Worm (Caenorhabditis elegans) whole organism, early embryonic: Measurements from ENCODE around the gene F13E6.1.

Experiments used
- ama-1 ChIP-seq: fragments of 150-350 bp; optimal IDR thresholded peaks from 2 replicates; lab custom pipeline; 2014
- ceh-36 ChIP-seq: sonication (generic microtip); optimal IDR thresholded peaks from 2 replicates; lab custom pipeline; 2016; ENCODE audit warnings: missing genetic modification characterization, inconsistent platforms, missing compliant biosample characterization
- flt-1 ChIP-seq: fragments of 200-800 bp; sonication (Bioruptor generic); IDR thresholded peaks from 2 replicates; pipeline ENCODE4 v1.3.6; 2022; ENCODE audit warnings: missing genetic modification characterization, missing compliant biosample characterization
- scrt-1 ChIP-seq: fragments of 200-800 bp; sonication (Bioruptor generic); IDR thresholded peaks from 2 replicates; pipeline ENCODE4 v1.3.6; 2022; ENCODE audit warnings: missing genetic modification characterization, missing compliant biosample characterization
- sea-1 ChIP-seq: fragments of 200-800 bp; sonication (Bioruptor generic); conservative IDR thresholded peaks from 2 replicates; pipeline ENCODE4 v1.3.6; 2022; ENCODE audit warnings: missing genetic modification characterization, missing compliant biosample characterization
- tbx-11 ChIP-seq: fragments of 200-800 bp; sonication (Bioruptor generic); IDR thresholded peaks from 2 replicates; pipeline ENCODE4 v1.3.6; 2022; ENCODE audit warnings: missing genetic modification characterization, missing compliant biosample characterization

- TF ChIP-seq tbx-11, result no peak
- TF ChIP-seq scrt-1, result no peak
- TF ChIP-seq ama-1 (lab: Kevin White, UChicago), result no peak
- 0 out of 2 replicates have a peak, but pooled peaks have one; percentile 25 for TF ChIP-seq flt-1 (GFP tag; lab: Robert Waterston, UW)
- no peak for TF ChIP-seq sea-1 (GFP tag; lab: Robert Waterston, UW)
- no peak for TF ChIP-seq ceh-36 (tag; lab: Kevin White, UChicago)
Measured at ce11 chrX:10677552-10677951, 643 bp upstream of the F13E6.1 start.
